Worm (Caenorhabditis elegans) whole organism, L4 larva: ENCODE data around the gene patr-1.

Source experiments
- F37D6.2 ChIP-seq: sonication (generic microtip); optimal IDR thresholded peaks from 2 replicates; lab custom pipeline; 2016; ENCODE audit warnings: mild to moderate bottlenecking, missing genetic modification characterization, missing compliant biosample characterization
- R02D3.7 ChIP-seq: fragments of 150-350 bp; sonication (generic microtip); optimal IDR thresholded peaks from 3 replicates; lab custom pipeline; 2014; ENCODE audit warnings: missing biosample characterization, missing genetic modification characterization
- Y48G9A.11 ChIP-seq: fragments of 200-800 bp; sonication (Bioruptor generic); IDR thresholded peaks from 2 replicates; pipeline ENCODE4 v1.3.6; 2022; ENCODE audit warnings: missing genetic modification reagents, missing genetic modification characterization, missing compliant biosample characterization
- aha-1 ChIP-seq: fragments of 150-350 bp; peaks from one replicate; lab custom pipeline; 2014; ENCODE audit warnings: missing biosample characterization, missing genetic modification characterization
- ceh-82 ChIP-seq: sonication (generic microtip); optimal IDR thresholded peaks from 2 replicates; lab custom pipeline; 2017; ENCODE audit warnings: missing biosample characterization, missing genetic modification characterization
- daf-12 ChIP-seq: fragments of 150-350 bp; optimal IDR thresholded peaks from 2 replicates; lab custom pipeline; 2014; ENCODE audit warnings: missing biosample characterization, missing genetic modification reagents, missing genetic modification characterization
- daf-19 ChIP-seq: fragments of 200-800 bp; sonication (Bioruptor generic); conservative IDR thresholded peaks from 2 replicates; pipeline ENCODE4 v1.3.6; 2022; ENCODE audit warnings: missing genetic modification characterization, missing compliant biosample characterization
- daf-8 ChIP-seq: fragments of 200-800 bp; sonication (Bioruptor generic); IDR thresholded peaks from 2 replicates; pipeline ENCODE4 v1.3.6; 2022; ENCODE audit warnings: missing genetic modification characterization, missing compliant biosample characterization
- dmd-6 ChIP-seq: fragments of 200-800 bp; sonication (Bioruptor generic); IDR thresholded peaks from 2 replicates; pipeline ENCODE4 v1.3.6; 2022; ENCODE audit warnings: missing genetic modification reagents, missing genetic modification characterization, missing compliant biosample characterization
- lin-38 ChIP-seq: fragments of 200-800 bp; sonication (Bioruptor generic); IDR thresholded peaks from 2 replicates; pipeline ENCODE4 v1.3.6; 2022; ENCODE audit warnings: missing genetic modification reagents, missing genetic modification characterization, missing compliant biosample characterization
- lin-39 ChIP-seq: fragments of 150-350 bp; optimal IDR thresholded peaks from 2 replicates; lab custom pipeline; 2014; ENCODE audit warnings: missing biosample characterization, missing genetic modification reagents, missing genetic modification characterization
- lsy-2 ChIP-seq, 2 experiments: fragments of 150-350 bp in 1 of 2; sonication (generic microtip) in 1 of 2; optimal IDR thresholded peaks; 2 replicates each; lab custom pipeline; 2014 to 2017; ENCODE audit warnings: missing biosample characterization in 2 of 2, missing genetic modification characterization in 2 of 2
- madf-5 ChIP-seq, 2 experiments: fragments of 200-800 bp; sonication (Bioruptor generic); IDR thresholded peaks; 2 replicates each; pipeline ENCODE4 v1.3.6; 2022; ENCODE audit warnings: missing compliant biosample characterization in 2 of 2, missing genetic modification characterization in 2 of 2
- nhr-111 ChIP-seq: fragments of 200-800 bp; sonication (Bioruptor generic); optimal IDR thresholded peaks from 2 replicates; lab custom pipeline; 2018; ENCODE audit warnings: mild to moderate bottlenecking, missing genetic modification characterization, missing compliant biosample characterization
- nhr-76 ChIP-seq: fragments of 150-350 bp; optimal IDR thresholded peaks from 2 replicates; lab custom pipeline; 2014; ENCODE audit warnings: missing biosample characterization, missing genetic modification characterization
- php-3 ChIP-seq: fragments of 200-800 bp; sonication (Bioruptor generic); IDR thresholded peaks from 2 replicates; pipeline ENCODE4 v1.3.6; 2022; ENCODE audit warnings: missing genetic modification reagents, missing genetic modification characterization, missing compliant biosample characterization
- saeg-2 ChIP-seq: fragments of 200-800 bp; sonication (Bioruptor generic); IDR thresholded peaks from 2 replicates; pipeline ENCODE4 v1.3.6; 2022; ENCODE audit warnings: missing genetic modification reagents, missing genetic modification characterization, missing compliant biosample characterization
- set-16 ChIP-seq: fragments of 200-800 bp; sonication (Bioruptor generic); IDR thresholded peaks from 2 replicates; pipeline ENCODE4 v1.3.6; 2022; ENCODE audit warnings: missing genetic modification reagents, missing genetic modification characterization, missing compliant biosample characterization
- snpc-4 ChIP-seq: fragments of 150-350 bp; optimal IDR thresholded peaks from 2 replicates; lab custom pipeline; 2014; ENCODE audit warnings: missing biosample characterization, missing genetic modification characterization
- spr-3 ChIP-seq: fragments of 200-800 bp; sonication (Bioruptor generic); optimal IDR thresholded peaks from 2 replicates; lab custom pipeline; 2018; ENCODE audit warnings: mild to moderate bottlenecking, missing genetic modification characterization, missing compliant biosample characterization
- tag-97 ChIP-seq: fragments of 200-800 bp; sonication (Bioruptor generic); IDR thresholded peaks from 2 replicates; pipeline ENCODE4 v1.3.6; 2022; ENCODE audit warnings: missing genetic modification characterization, missing compliant biosample characterization
- tra-1 ChIP-seq: fragments of 200-800 bp; sonication (Bioruptor generic); IDR thresholded peaks from 2 replicates; pipeline ENCODE4 v1.3.6; 2022; ENCODE audit warnings: missing genetic modification reagents, missing genetic modification characterization, missing compliant biosample characterization
- unc-130 ChIP-seq: sonication (generic microtip); optimal IDR thresholded peaks from 2 replicates; lab custom pipeline; 2016; ENCODE audit warnings: missing genetic modification reagents, missing genetic modification characterization, missing compliant biosample characterization

patr-1 gene

ce11 chrII:11726470-11727106, 51.2 kb downstream of the patr-1 start, which contains the start of gene F13D12.5 (continued):
- TF ChIP-seq tra-1 (GFP tag; lab: Robert Waterston, UW) (0 out of 2 replicates have a peak, but pooled peaks have one; percentile 11), nhr-111 (GFP tag; lab: Kevin White, UChicago) (no peak), tag-97 (no peak), spr-3 (GFP tag; lab: Kevin White, UChicago) (no peak), lin-39 (tag; lab: Kevin White, UChicago) (no peak), daf-12 (tag; lab: Kevin White, UChicago) (no peak), snpc-4 (tag; lab: Kevin White, UChicago) (no peak), Y48G9A.11 (peak; percentile 71; the same call in 1 of the 2 replicates), aha-1 (tag; lab: Kevin White, UChicago) (peak; percentile 41), daf-19 (GFP tag; lab: Robert Waterston, UW) (no peak), daf-8 (GFP tag; lab: Robert Waterston, UW) (no peak), set-16 (GFP tag; lab: Robert Waterston, UW) (peak; percentile 93), php-3 (GFP tag; lab: Robert Waterston, UW) (no peak), lin-38 (GFP tag; lab: Robert Waterston, UW) (peak; percentile 40; the same call in 1 of the 2 replicates), F37D6.2 (tag; lab: Kevin White, UChicago) (no peak), R02D3.7 (tag; lab: Kevin White, UChicago) (no peak), saeg-2 (GFP tag; lab: Robert Waterston, UW) (no peak), lsy-2 (tag; optimal IDR thresholded peaks at IDR 0.05; lab: Kevin White, UChicago) (peak in 1 of 2 experiments; percentile 51), ceh-82 (tag; lab: Kevin White, UChicago) (no peak), nhr-76 (no peak), unc-130 (peak; percentile 46)

ce11 chrII:11725615-11726014, 52.1 kb downstream of the patr-1 start:
- no peak for TF ChIP-seq daf-12 (tag; lab: Kevin White, UChicago)
- TF ChIP-seq madf-5 (GFP tag; IDR thresholded peaks at IDR 0.05; lab: Robert Waterston, UW) = no peak
- no peak for TF ChIP-seq dmd-6 (GFP tag; lab: Robert Waterston, UW)
- TF ChIP-seq aha-1 (tag; lab: Kevin White, UChicago) = peak; percentile 85
- TF ChIP-seq set-16 (GFP tag; lab: Robert Waterston, UW) = peak; percentile 39; the same call in 1 of the 2 replicates
- TF ChIP-seq, all 104 proteins: peak for 2
